Fruit fly (Drosophila melanogaster): Measurements from ENCODE around the gene CG4872.
A peak's percentile ranks its signal among the peaks of the same experiment; 100 is the strongest.

CG4872 gene

DNA sequence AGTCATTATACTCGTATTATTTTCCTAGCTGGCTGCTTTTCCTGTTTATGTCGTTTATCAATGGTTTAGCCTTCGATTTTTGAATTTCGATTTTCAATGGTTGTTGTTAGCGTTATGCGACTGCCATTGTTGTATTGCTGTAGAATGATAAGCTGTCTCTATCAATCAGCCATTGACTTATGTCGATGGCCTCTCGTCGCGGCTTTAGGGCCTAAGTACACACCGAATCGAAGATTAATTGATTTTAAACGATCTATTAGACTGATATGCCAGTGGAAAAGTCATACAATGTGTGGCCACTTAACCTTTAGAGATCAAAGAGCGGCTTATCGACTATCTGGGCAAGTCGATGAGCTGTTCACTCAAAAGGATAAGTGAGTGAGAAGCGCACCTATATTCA, 41.5 kb downstream of the CG4872 start:
- TF ChIP-seq Myb (GFP tag; optimal IDR thresholded peaks at IDR 0.05), result no peak
- TF ChIP-seq exex (tag; optimal IDR thresholded peaks at IDR 0.05), result peak; percentile 90
- no peak for TF ChIP-seq HmgD (GFP tag; optimal IDR thresholded peaks at IDR 0.05)
- TF ChIP-seq Pdp1 (GFP tag; optimal IDR thresholded peaks at IDR 0.05), result peak in 1 of 2 experiments; percentile 55
- no peak for TF ChIP-seq ap (GFP tag; IDR thresholded peaks at IDR 0.05)
- no peak for TF ChIP-seq CG17359 (tag; optimal IDR thresholded peaks at IDR 0.05)
- no peak for TF ChIP-seq CG12219 (GFP tag; optimal IDR thresholded peaks at IDR 0.05)
- TF ChIP-seq mirr (GFP tag; optimal IDR thresholded peaks at IDR 0.05), result peak; percentile 65
- no peak for TF ChIP-seq CG8388 (GFP tag; optimal IDR thresholded peaks at IDR 0.05)
- no peak for TF ChIP-seq Tbp (GFP tag; optimal IDR thresholded peaks at IDR 0.05)
- no peak for TF ChIP-seq CG14667 (GFP tag; IDR thresholded peaks at IDR 0.05)
- peak; percentile 44 for TF ChIP-seq grn (GFP tag; optimal IDR thresholded peaks at IDR 0.05)
- no peak for TF ChIP-seq CG2116 (GFP tag; optimal IDR thresholded peaks at IDR 0.05)
- no peak for TF ChIP-seq ATbp (GFP tag; optimal IDR thresholded peaks at IDR 0.05)
- TF ChIP-seq so (GFP tag; IDR thresholded peaks at IDR 0.05), result no peak
- no peak for TF ChIP-seq CG12236 (GFP tag; optimal IDR thresholded peaks at IDR 0.05)

DNA sequence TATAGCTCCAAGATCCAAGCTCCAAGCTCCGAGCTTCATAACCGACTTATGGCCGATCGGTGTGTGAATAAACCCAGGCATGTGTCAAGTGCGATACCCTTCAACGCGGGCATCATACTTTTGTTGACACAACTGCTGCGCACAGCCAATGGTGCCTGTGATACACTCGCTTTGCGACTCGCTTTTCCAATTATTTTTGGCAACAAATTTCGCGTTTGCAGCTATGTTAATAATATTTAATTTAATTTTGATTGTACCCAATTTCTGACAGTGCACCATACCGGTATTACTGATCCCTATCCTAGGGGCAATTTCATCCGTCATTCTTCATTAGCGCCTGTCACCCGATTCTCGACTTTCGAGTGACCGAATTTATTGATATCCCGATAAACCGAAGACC, 42.4 kb downstream of the CG4872 start:
- TF ChIP-seq chinmo (GFP tag; IDR thresholded peaks at IDR 0.05; ENCODE audit: partially characterized antibody) (0 out of 4 replicates have a peak, but pooled peaks have one; percentile 16), Med (GFP tag) (peak; percentile 52), NK7.1 (GFP tag; optimal IDR thresholded peaks at IDR 0.05) (no peak), slbo (GFP tag; IDR thresholded peaks at IDR 0.05) (peak; percentile 38)

DNA sequence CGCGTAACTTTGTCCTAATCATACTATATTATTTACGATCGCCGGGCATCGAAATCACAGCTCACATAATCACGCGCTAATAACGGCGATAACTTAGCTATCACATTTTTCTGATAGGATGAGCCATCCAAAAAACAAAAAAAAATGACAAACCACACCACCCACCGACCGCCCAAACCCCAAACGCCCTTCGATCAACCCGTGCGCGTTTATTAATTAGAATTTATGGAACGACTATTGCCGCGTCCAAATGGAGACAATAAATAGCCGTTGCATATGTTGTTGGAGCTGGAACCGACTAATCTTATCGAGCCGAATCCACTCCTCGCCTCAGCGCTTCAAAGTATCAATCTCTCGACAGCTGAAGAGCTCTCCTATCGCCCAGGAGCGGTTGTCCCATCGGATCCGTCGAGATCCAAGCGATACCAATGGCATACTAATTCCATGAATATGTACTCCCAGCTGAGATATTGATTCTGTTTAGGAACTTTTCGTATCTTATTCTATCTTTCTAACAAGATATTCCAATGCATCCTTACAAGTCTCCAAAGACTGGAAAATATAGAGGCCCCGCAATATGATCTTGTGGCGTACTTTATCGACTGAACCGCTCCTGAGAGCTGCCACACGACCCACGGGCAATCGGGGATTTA, 43.0 kb downstream of the CG4872 start:
- TF ChIP-seq GATAe (GFP tag; conservative IDR thresholded peaks at IDR 0.05) (peak; percentile 20; the same call in 1 of the 2 replicates), vnd (GFP tag; IDR thresholded peaks at IDR 0.05; ENCODE audit: partially characterized antibody) (0 out of 3 replicates have a peak, but pooled peaks have one; percentile 14), CG12071 (GFP tag; optimal IDR thresholded peaks at IDR 0.05) (no peak), grn (GFP tag; optimal IDR thresholded peaks at IDR 0.05) (peak; percentile 56), Ada2b (GFP tag; IDR thresholded peaks at IDR 0.05) (no peak), row (GFP tag; IDR thresholded peaks at IDR 0.05) (peak; percentile 64), CG34376 (GFP tag; optimal IDR thresholded peaks at IDR 0.05) (peak; percentile 29), cwo (GFP tag; optimal IDR thresholded peaks at IDR 0.05) (peak; percentile 37), exex (tag; optimal IDR thresholded peaks at IDR 0.05) (peak; percentile 92)

DNA sequence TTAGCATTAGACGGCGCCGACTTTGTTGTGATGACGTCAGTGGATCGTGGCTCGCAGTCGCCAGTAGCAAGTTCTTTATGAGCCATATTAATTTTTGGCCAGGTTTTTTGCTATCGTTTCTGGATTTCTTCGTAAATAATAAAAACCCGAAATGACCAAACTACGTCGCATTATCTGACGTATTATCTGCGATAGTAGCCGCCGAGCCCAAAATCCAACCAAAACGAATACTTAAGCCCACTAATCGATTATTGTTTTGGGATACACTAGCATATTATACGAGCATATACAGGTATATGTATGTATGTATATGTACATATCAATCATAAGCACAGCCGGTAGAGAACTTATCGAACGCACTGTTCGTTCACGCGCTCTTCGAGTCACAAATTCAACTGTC, 45.6 kb downstream of the CG4872 start:
- TF ChIP-seq exex (tag; optimal IDR thresholded peaks at IDR 0.05) (peak; percentile 50), CHES-1-like (GFP tag; optimal IDR thresholded peaks at IDR 0.05) (no peak), CG13894 (tag; optimal IDR thresholded peaks at IDR 0.05) (peak; percentile 77), chinmo (GFP tag; IDR thresholded peaks at IDR 0.05; ENCODE audit: partially characterized antibody) (0 out of 4 replicates have a peak, but pooled peaks have one; percentile 54), CG33213 (GFP tag; optimal IDR thresholded peaks at IDR 0.05) (no peak), Med (GFP tag) (peak; percentile 40), Doc2 (GFP tag; IDR thresholded peaks at IDR 0.05) (no peak), Spps (tag; optimal IDR thresholded peaks at IDR 0.05) (no peak), CG8388 (GFP tag; optimal IDR thresholded peaks at IDR 0.05) (peak; percentile 45)
